Fruit fly (Drosophila melanogaster) whole organism, pupa: ENCODE measurements around the gene CG14903.

Source experiments
- CG13204 ChIP-seq: fragments of 200-800 bp; sonication (Bioruptor generic); optimal IDR thresholded peaks from 2 replicates; lab custom pipeline; 2018; ENCODE audit warnings: missing biosample characterization, mild to moderate bottlenecking, missing genetic modification characterization, moderate library complexity
- CG32121 ChIP-seq: fragments of 200-800 bp; sonication (Bioruptor generic); IDR thresholded peaks from 2 replicates; pipeline ENCODE4 v1.3.6; 2022; ENCODE audit warnings: missing biosample characterization, missing genetic modification characterization
- CG9948 ChIP-seq: fragments of 200-800 bp; sonication (Bioruptor generic); optimal IDR thresholded peaks from 2 replicates; lab custom pipeline; 2018; ENCODE audit warnings: missing biosample characterization, mild to moderate bottlenecking, missing genetic modification characterization, moderate library complexity
- Pif1A ChIP-seq: fragments of 200-800 bp; sonication (Bioruptor generic); optimal IDR thresholded peaks from 3 replicates; lab custom pipeline; 2016; ENCODE audit warnings: missing biosample characterization, missing genetic modification characterization
- fd96Ca ChIP-seq: fragments of 200-800 bp; sonication (Bioruptor generic); IDR thresholded peaks from 3 replicates; pipeline ENCODE4 v1.3.6; 2022; ENCODE audit warnings: missing biosample characterization, missing genetic modification characterization
- rn ChIP-seq: fragments of 200-800 bp; sonication (Bioruptor generic); IDR thresholded peaks from 2 replicates; pipeline ENCODE4 v1.3.6; 2022; ENCODE audit warnings: missing biosample characterization, missing genetic modification characterization

dm6 chr3R:16533749-16534304, 39.7 kb downstream of the CG14903 start:
- TF ChIP-seq CG13204 (GFP tag; lab: Kevin White, UChicago): peak; percentile 14
- no peak for TF ChIP-seq rn (GFP tag; lab: Robert Waterston, UW)
- TF ChIP-seq CG9948 (tag; lab: Kevin White, UChicago): no peak
- TF ChIP-seq CG32121 (GFP tag; lab: Robert Waterston, UW): no peak
- TF ChIP-seq fd96Ca (GFP tag; lab: Robert Waterston, UW): no peak
- no peak for TF ChIP-seq Pif1A (GFP tag; lab: Kevin White, UChicago)
